Fruit fly (Drosophila melanogaster) whole organism, embryonic: ENCODE measurements around the gene CG10337.

Experiments used
- ATbp ChIP-seq: fragments of 200-800 bp; sonication (Bioruptor generic); optimal IDR thresholded peaks from 2 replicates; lab custom pipeline; 2017; ENCODE audit warnings: missing biosample characterization, mild to moderate bottlenecking, missing genetic modification characterization, missing genetic modification reagents
- B-H1 ChIP-seq: fragments of 200-800 bp; sonication (Bioruptor generic); IDR thresholded peaks from 3 replicates; pipeline ENCODE4 v1.3.6; 2022; ENCODE audit warnings: missing biosample characterization, missing genetic modification characterization
- B-H2 ChIP-seq: fragments of 200-800 bp; sonication (Bioruptor generic); optimal IDR thresholded peaks from 2 replicates; lab custom pipeline; 2018; ENCODE audit warnings: missing biosample characterization, mild to moderate bottlenecking, missing genetic modification characterization
- BEAF-32 ChIP-seq: fragments of 200-800 bp; sonication (Bioruptor generic); optimal IDR thresholded peaks from 3 replicates; lab custom pipeline; 2017; ENCODE audit warnings: missing biosample characterization, missing genetic modification characterization, mild to moderate bottlenecking, moderate library complexity, missing genetic modification reagents
- CG12219 ChIP-seq: fragments of 200-800 bp; sonication (Bioruptor generic); optimal IDR thresholded peaks from 3 replicates; lab custom pipeline; 2018; ENCODE audit warnings: missing biosample characterization, mild to moderate bottlenecking, missing genetic modification characterization
- CG13424 ChIP-seq: fragments of 200-800 bp; sonication (Bioruptor generic); optimal IDR thresholded peaks from 2 replicates; lab custom pipeline; 2019; ENCODE audit warnings: missing biosample characterization, mild to moderate bottlenecking, missing genetic modification characterization, moderate library complexity
- CG14014 ChIP-seq: fragments of 200-800 bp; sonication (Bioruptor generic); IDR thresholded peaks from 2 replicates; pipeline ENCODE4 v1.3.6; 2022; ENCODE audit warnings: missing biosample characterization, missing genetic modification characterization
- CG15269 ChIP-seq: fragments of 200-800 bp; sonication (Bioruptor generic); optimal IDR thresholded peaks from 2 replicates; lab custom pipeline; 2018; ENCODE audit warnings: missing biosample characterization, mild to moderate bottlenecking, missing genetic modification characterization, moderate library complexity
- CG15601 ChIP-seq: fragments of 200-800 bp; sonication (Bioruptor generic); optimal IDR thresholded peaks from 3 replicates; lab custom pipeline; 2019; ENCODE audit warnings: missing biosample characterization, mild to moderate bottlenecking, missing genetic modification characterization, moderate library complexity
- CG1832 ChIP-seq: fragments of 200-800 bp; sonication (Bioruptor generic); optimal IDR thresholded peaks from 2 replicates; lab custom pipeline; 2017; ENCODE audit warnings: missing biosample characterization, mild to moderate bottlenecking, missing genetic modification characterization, inconsistent platforms
- CG18599 ChIP-seq: fragments of 200-800 bp; sonication (Bioruptor generic); optimal IDR thresholded peaks from 3 replicates; lab custom pipeline; 2017; ENCODE audit warnings: missing biosample characterization, missing genetic modification characterization, mild to moderate bottlenecking, moderate library complexity, missing genetic modification reagents
- CG3065 ChIP-seq: fragments of 200-800 bp; sonication (Bioruptor generic); optimal IDR thresholded peaks from 2 replicates; lab custom pipeline; 2016; ENCODE audit warnings: missing biosample characterization, missing genetic modification characterization
- CG32767 ChIP-seq: fragments of 200-800 bp; sonication (Bioruptor generic); IDR thresholded peaks from 2 replicates; pipeline ENCODE4 v1.3.6; 2022; ENCODE audit warnings: missing biosample characterization, missing genetic modification characterization
- CG33213 ChIP-seq: fragments of 200-800 bp; sonication (Bioruptor generic); optimal IDR thresholded peaks from 3 replicates; lab custom pipeline; 2016; ENCODE audit warnings: missing biosample characterization, missing genetic modification characterization
- CG3838 ChIP-seq: fragments of 200-800 bp; sonication (Bioruptor generic); optimal IDR thresholded peaks from 3 replicates; lab custom pipeline; 2016; ENCODE audit warnings: missing biosample characterization, missing genetic modification characterization
- CG3847 ChIP-seq: fragments of 200-800 bp; sonication (Bioruptor generic); IDR thresholded peaks from 2 replicates; pipeline ENCODE4 v1.3.6; 2022; ENCODE audit warnings: missing biosample characterization, missing genetic modification characterization
- CG4360 ChIP-seq: fragments of 200-800 bp; sonication (Bioruptor generic); IDR thresholded peaks from 2 replicates; pipeline ENCODE4 v1.3.6; 2022; ENCODE audit warnings: missing biosample characterization, missing genetic modification characterization
- CG4820 ChIP-seq: fragments of 200-800 bp; sonication (Bioruptor generic); optimal IDR thresholded peaks from 3 replicates; lab custom pipeline; 2016; ENCODE audit warnings: missing biosample characterization, missing genetic modification characterization
- CG6654 ChIP-seq: fragments of 200-800 bp; sonication (Bioruptor generic); optimal IDR thresholded peaks from 2 replicates; lab custom pipeline; 2017; ENCODE audit warnings: missing biosample characterization, mild to moderate bottlenecking, missing genetic modification characterization
- CG7357 ChIP-seq: fragments of 200-800 bp; sonication (Bioruptor generic); IDR thresholded peaks from 3 replicates; pipeline ENCODE4 v1.3.6; 2022; ENCODE audit warnings: missing biosample characterization, missing genetic modification characterization
- CG7928 ChIP-seq: fragments of 200-800 bp; sonication (Bioruptor generic); optimal IDR thresholded peaks from 2 replicates; lab custom pipeline; 2017; ENCODE audit warnings: missing biosample characterization, mild to moderate bottlenecking, missing genetic modification characterization
- Dref ChIP-seq: fragments of 200-800 bp; sonication (Bioruptor generic); IDR thresholded peaks from 2 replicates; pipeline ENCODE4 v1.3.6; 2022; ENCODE audit warnings: missing biosample characterization, missing genetic modification characterization
- HLH54F ChIP-seq: fragments of 200-800 bp; sonication (Bioruptor generic); optimal IDR thresholded peaks from 3 replicates; lab custom pipeline; 2016; ENCODE audit warnings: missing biosample characterization, missing genetic modification characterization
- Hey ChIP-seq: fragments of 200-800 bp; sonication (Bioruptor generic); optimal IDR thresholded peaks from 3 replicates; lab custom pipeline; 2018; ENCODE audit warnings: missing biosample characterization, mild to moderate bottlenecking, missing genetic modification characterization
- Hr3 ChIP-seq: fragments of 200-800 bp; sonication (Bioruptor generic); optimal IDR thresholded peaks from 3 replicates; lab custom pipeline; 2016; ENCODE audit warnings: missing biosample characterization, missing genetic modification characterization
- Hr39 ChIP-seq: fragments of >200 bp; optimal IDR thresholded peaks from 2 replicates; lab custom pipeline; 2017
- Kr ChIP-seq: fragments of 200-800 bp; sonication (Bioruptor generic); optimal IDR thresholded peaks from 2 replicates; lab custom pipeline; 2017; ENCODE audit warnings: missing biosample characterization, mild to moderate bottlenecking, missing genetic modification characterization
- Myb ChIP-seq: fragments of 200-800 bp; sonication (Bioruptor generic); optimal IDR thresholded peaks from 2 replicates; lab custom pipeline; 2016; ENCODE audit warnings: missing biosample characterization, missing genetic modification characterization
- NC2β ChIP-seq: fragments of 200-800 bp; sonication (Bioruptor generic); optimal IDR thresholded peaks from 2 replicates; lab custom pipeline; 2016; ENCODE audit warnings: missing biosample characterization, missing genetic modification characterization
- NFAT ChIP-seq: fragments of 200-800 bp; sonication (Bioruptor generic); IDR thresholded peaks from 2 replicates; pipeline ENCODE4 v1.3.6; 2022; ENCODE audit warnings: missing biosample characterization, missing genetic modification characterization
- Nf-YB ChIP-seq: fragments of 200-800 bp; sonication (Bioruptor generic); optimal IDR thresholded peaks from 3 replicates; lab custom pipeline; 2019; ENCODE audit warnings: missing biosample characterization, mild to moderate bottlenecking, missing genetic modification characterization, moderate library complexity
- NfI ChIP-seq: fragments of 200-800 bp; sonication (Bioruptor generic); optimal IDR thresholded peaks from 3 replicates; lab custom pipeline; 2018; ENCODE audit warnings: missing biosample characterization, mild to moderate bottlenecking, missing genetic modification characterization, moderate library complexity
- Ptx1 ChIP-seq: fragments of 200-800 bp; sonication (Bioruptor generic); IDR thresholded peaks from 2 replicates; pipeline ENCODE4 v1.3.6; 2022; ENCODE audit warnings: missing biosample characterization, missing genetic modification characterization
- bigmax ChIP-seq: fragments of 200-800 bp; sonication (Bioruptor generic); optimal IDR thresholded peaks from 2 replicates; lab custom pipeline; 2018; ENCODE audit warnings: missing biosample characterization, mild to moderate bottlenecking, missing genetic modification characterization
- caup ChIP-seq: fragments of 200-800 bp; sonication (Bioruptor generic); optimal IDR thresholded peaks from 3 replicates; lab custom pipeline; 2017; ENCODE audit warnings: missing biosample characterization, mild to moderate bottlenecking, missing genetic modification characterization, moderate library complexity; ENCODE audit not compliant: severe bottlenecking
- chif ChIP-seq, 2 experiments: fragments of 200-800 bp; sonication (Bioruptor generic); optimal IDR thresholded peaks; 3 replicates each; lab custom pipeline; 2016; ENCODE audit warnings: missing biosample characterization in 2 of 2, missing genetic modification characterization in 2 of 2
- chinmo ChIP-seq: fragments of 200-800 bp; sonication (Bioruptor generic); IDR thresholded peaks from 4 replicates; pipeline ENCODE4 v1.3.6; 2022; ENCODE audit warnings: missing biosample characterization, missing genetic modification characterization; ENCODE audit not compliant: partially characterized antibody
- crc ChIP-seq: fragments of 200-800 bp; sonication (Bioruptor generic); optimal IDR thresholded peaks from 2 replicates; lab custom pipeline; 2016; ENCODE audit warnings: missing biosample characterization, missing genetic modification characterization
- ems ChIP-seq: fragments of 200-800 bp; sonication (Bioruptor generic); optimal IDR thresholded peaks from 3 replicates; lab custom pipeline; 2016; ENCODE audit warnings: missing biosample characterization, missing genetic modification characterization
- fd3F ChIP-seq: fragments of 200-800 bp; sonication (Bioruptor generic); optimal IDR thresholded peaks from 2 replicates; lab custom pipeline; 2018; ENCODE audit warnings: missing biosample characterization, mild to moderate bottlenecking, missing genetic modification characterization, moderate library complexity
- fd64A ChIP-seq: fragments of 200-800 bp; sonication (Bioruptor generic); optimal IDR thresholded peaks from 3 replicates; lab custom pipeline; 2018; ENCODE audit warnings: missing biosample characterization, mild to moderate bottlenecking, missing genetic modification characterization
- ftz-f1 ChIP-seq: fragments of 200-800 bp; sonication (Bioruptor generic); optimal IDR thresholded peaks from 2 replicates; lab custom pipeline; 2016; ENCODE audit warnings: missing biosample characterization, missing genetic modification characterization
- gt ChIP-seq: fragments of 200-800 bp; sonication (Bioruptor generic); IDR thresholded peaks from 2 replicates; pipeline ENCODE4 v1.3.6; 2022; ENCODE audit warnings: missing biosample characterization, missing genetic modification characterization
- hkb ChIP-seq, 2 experiments: fragments of 200-800 bp in 1 of 2; fragments of >200 bp in 1 of 2; sonication (Bioruptor generic) in 1 of 2; IDR thresholded peaks in 1 of 2; optimal IDR thresholded peaks in 1 of 2; 2 replicates each; pipeline versions ENCODE4 v1.3.6 to Lab custom; 2017 to 2022; ENCODE audit warnings: missing biosample characterization in 1 of 2, missing genetic modification characterization in 1 of 2
- pros ChIP-seq: fragments of 200-800 bp; sonication (Bioruptor generic); optimal IDR thresholded peaks from 3 replicates; lab custom pipeline; 2019; ENCODE audit warnings: missing biosample characterization, mild to moderate bottlenecking, missing genetic modification characterization, moderate library complexity
- tx ChIP-seq: fragments of 200-800 bp; sonication (Bioruptor generic); optimal IDR thresholded peaks from 2 replicates; lab custom pipeline; 2016; ENCODE audit warnings: missing biosample characterization, missing genetic modification characterization
- unc-4 ChIP-seq: fragments of 200-800 bp; sonication (Bioruptor generic); IDR thresholded peaks from 2 replicates; pipeline ENCODE4 v1.3.6; 2022; ENCODE audit warnings: missing biosample characterization, missing genetic modification characterization; ENCODE audit not compliant: partially characterized antibody
- unpg ChIP-seq: fragments of 200-800 bp; sonication (Bioruptor generic); optimal IDR thresholded peaks from 3 replicates; lab custom pipeline; 2018; ENCODE audit warnings: missing biosample characterization, mild to moderate bottlenecking, missing genetic modification characterization, moderate library complexity
- wor ChIP-seq: fragments of 200-800 bp; sonication (Bioruptor generic); IDR thresholded peaks from 2 replicates; pipeline ENCODE4 v1.3.6; 2022; ENCODE audit warnings: missing biosample characterization, missing genetic modification characterization
- zen2 ChIP-seq: fragments of 200-800 bp; sonication (Bioruptor generic); IDR thresholded peaks from 3 replicates; pipeline ENCODE4 v1.3.6; 2022; ENCODE audit warnings: missing biosample characterization, missing genetic modification characterization; ENCODE audit not compliant: partially characterized antibody

CG10337 gene

dm6 chr2L:19587334-19587659, 40.5 kb upstream of the CG10337 start (continued):
- TF ChIP-seq wor = no peak
- TF ChIP-seq HLH54F = no peak
- no peak for TF ChIP-seq fd64A (GFP tag; lab: Kevin White, UChicago)
- no peak for TF ChIP-seq Myb
- TF ChIP-seq Hr3 (GFP tag; lab: Kevin White, UChicago) = no peak
- no peak for TF ChIP-seq CG15601 (tag; lab: Kevin White, UChicago)
- no peak for TF ChIP-seq CG3838 (GFP tag; lab: Kevin White, UChicago)
- TF ChIP-seq CG18599 (GFP tag; lab: Kevin White, UChicago) = no peak
- no peak for TF ChIP-seq CG7928
- TF ChIP-seq CG7357 = no peak
- TF ChIP-seq Ptx1 (GFP tag; lab: Robert Waterston, UW) = no peak
- TF ChIP-seq CG3065 (GFP tag; lab: Kevin White, UChicago) = no peak
- 0 out of 2 replicates have a peak, but pooled peaks have one; percentile 17 for TF ChIP-seq CG32767 (GFP tag; lab: Robert Waterston, UW)
- TF ChIP-seq CG4820 (GFP tag; lab: Kevin White, UChicago) = no peak
- no peak for TF ChIP-seq ATbp (GFP tag; lab: Kevin White, UChicago)
- no peak for TF ChIP-seq bigmax (GFP tag; lab: Kevin White, UChicago)
- TF ChIP-seq chif (GFP tag; optimal IDR thresholded peaks at IDR 0.05; lab: Kevin White, UChicago) = no peak
- no peak for TF ChIP-seq CG1832
- 0 out of 2 replicates have a peak, but pooled peaks have one; percentile 16 for TF ChIP-seq CG4360 (GFP tag; lab: Robert Waterston, UW)
- peak; percentile 5 for TF ChIP-seq BEAF-32 (GFP tag; lab: Kevin White, UChicago)
- TF ChIP-seq Dref (GFP tag; lab: Robert Waterston, UW) = no peak
- TF ChIP-seq tx (GFP tag; lab: Kevin White, UChicago) = no peak
- TF ChIP-seq CG15269 (tag; lab: Kevin White, UChicago) = no peak
- no peak for TF ChIP-seq ems (GFP tag; lab: Kevin White, UChicago)
- no peak for TF ChIP-seq unc-4
- TF ChIP-seq fd3F (GFP tag; lab: Kevin White, UChicago) = no peak
- no peak for TF ChIP-seq NFAT (GFP tag; lab: Robert Waterston, UW)
- TF ChIP-seq Hey (tag; lab: Kevin White, UChicago) = no peak
- no peak; the same call in 1 of the 2 replicates for TF ChIP-seq CG3847 (GFP tag; lab: Robert Waterston, UW)
- no peak; the same call in 3 of the 4 replicates for TF ChIP-seq chinmo (GFP tag; lab: Robert Waterston, UW)
- no peak for TF ChIP-seq hkb (optimal IDR thresholded peaks at IDR 0.05; lab: Kevin White, UChicago)
- no peak for TF ChIP-seq hkb (GFP tag; IDR thresholded peaks at IDR 0.05; lab: Robert Waterston, UW)
- TF ChIP-seq Hr39 (lab: Kevin White, UChicago) = no peak
- TF ChIP-seq NfI (GFP tag; lab: Kevin White, UChicago) = no peak
- no peak for TF ChIP-seq ftz-f1
- no peak for TF ChIP-seq Nf-YB

- no peak for TF ChIP-seq pros (GFP tag; lab: Kevin White, UChicago)
- TF ChIP-seq crc = peak; percentile 56
- no peak for TF ChIP-seq CG6654 (GFP tag; lab: Kevin White, UChicago)
- TF ChIP-seq unpg (GFP tag; lab: Kevin White, UChicago) = peak; percentile 26
- no peak for TF ChIP-seq Nf-YB
- peak; percentile 60 for TF ChIP-seq NC2β (GFP tag; lab: Kevin White, UChicago)
- no peak for TF ChIP-seq Kr
- peak; percentile 73 for TF ChIP-seq B-H2 (GFP tag; lab: Kevin White, UChicago)
- TF ChIP-seq CG12219 (GFP tag; lab: Kevin White, UChicago) = peak; percentile 46
- TF ChIP-seq zen2 (GFP tag; lab: Robert Waterston, UW) = no peak
- no peak for TF ChIP-seq gt (GFP tag; lab: Robert Waterston, UW)
- peak; percentile 43; the same call in 1 of the 2 replicates for TF ChIP-seq CG14014
- peak; percentile 19; the same call in 1 of the 3 replicates for TF ChIP-seq B-H1
- TF ChIP-seq CG33213 (GFP tag; lab: Kevin White, UChicago) = peak; percentile 75
- TF ChIP-seq CG13424 (tag; lab: Kevin White, UChicago) = peak; percentile 66
- TF ChIP-seq caup (GFP tag; lab: Kevin White, UChicago) = peak; percentile 57
Observed at dm6 chr2L:19586436-19587333, 39.9 kb upstream of the CG10337 start, which contains the start of gene Lar. Lar (plus strand) TSS chr2L:19586623.
